Worm (Caenorhabditis elegans): ENCODE data around the gene C29F5.1.

Gene C29F5.1

ce11 chrII:6346551-6347079, 43.3 kb downstream of the C29F5.1 start:
- TF ChIP-seq ztf-11 (tag; optimal IDR thresholded peaks at IDR 0.05) (no peak), ZK546.5 (tag; optimal IDR thresholded peaks at IDR 0.05) (no peak), peb-1 (tag; optimal IDR thresholded peaks at IDR 0.05) (no peak), snpc-4 (tag; optimal IDR thresholded peaks at IDR 0.05) (no peak), F13H6.1 (tag; optimal IDR thresholded peaks at IDR 0.05) (peak; percentile 54), nhr-77 (tag; optimal IDR thresholded peaks at IDR 0.05) (no peak), sma-3 (GFP tag; optimal IDR thresholded peaks at IDR 0.05) (peak; percentile 79), alr-1 (tag; optimal IDR thresholded peaks at IDR 0.05) (no peak), C34F6.9 (tag; optimal IDR thresholded peaks at IDR 0.05) (peak; percentile 78), unc-39 (tag; optimal IDR thresholded peaks at IDR 0.05) (no peak), aly-2 (tag; optimal IDR thresholded peaks at IDR 0.05) (no peak), unc-55 (GFP tag; optimal IDR thresholded peaks at IDR 0.05) (peak; percentile 53), crh-2 (tag; optimal IDR thresholded peaks at IDR 0.05) (peak; percentile 79), Y55F3AM.14 (GFP tag; optimal IDR thresholded peaks at IDR 0.05) (peak; percentile 20), nhr-21 (tag; optimal IDR thresholded peaks at IDR 0.05) (peak; percentile 90), dmd-4 (tag; optimal IDR thresholded peaks at IDR 0.05) (no peak), nhr-237 (tag; optimal IDR thresholded peaks at IDR 0.05) (no peak), elt-3 (tag; optimal IDR thresholded peaks at IDR 0.05) (no peak), blmp-1 (tag; optimal IDR thresholded peaks at IDR 0.05; ENCODE audit: insufficient read depth) (peak; percentile 20), nhr-12 (tag; optimal IDR thresholded peaks at IDR 0.05) (no peak), zag-1 (tag; optimal IDR thresholded peaks at IDR 0.05) (no peak), lin-13 (GFP tag; optimal IDR thresholded peaks at IDR 0.05) (peak; percentile 73), lin-11 (tag; optimal IDR thresholded peaks at IDR 0.05) (no peak), mab-5 (tag; optimal IDR thresholded peaks at IDR 0.05) (no peak), unc-62 (GFP tag; optimal IDR thresholded peaks at IDR 0.05) (no peak), egl-27 (tag; optimal IDR thresholded peaks at IDR 0.05) (peak; percentile 25), mdl-1 (tag; optimal IDR thresholded peaks at IDR 0.05) (no peak), nhr-11 (tag; optimal IDR thresholded peaks at IDR 0.05) (no peak), mbf-1 (tag; optimal IDR thresholded peaks at IDR 0.05) (no peak), lsy-2 (tag; optimal IDR thresholded peaks at IDR 0.05) (peak; percentile 37 to 83), gmeb-1 (tag; optimal IDR thresholded peaks at IDR 0.05) (peak; percentile 55), lin-39 (tag; optimal IDR thresholded peaks at IDR 0.05) (no peak), fos-1 (tag; optimal IDR thresholded peaks at IDR 0.05) (peak; percentile 14), nhr-10 (tag; optimal IDR thresholded peaks at IDR 0.05) (peak; percentile 42), ceh-16 (tag; optimal IDR thresholded peaks at IDR 0.05) (no peak), ztf-4 (tag; optimal IDR thresholded peaks at IDR 0.05) (peak; percentile 95), elt-1 (tag; optimal IDR thresholded peaks at IDR 0.05) (no peak), nhr-25 (tag; optimal IDR thresholded peaks at IDR 0.05) (peak; percentile 81), sem-4 (tag; optimal IDR thresholded peaks at IDR 0.05) (no peak), nhr-23 (tag; optimal IDR thresholded peaks at IDR 0.05) (no peak), skn-1 (tag; optimal IDR thresholded peaks at IDR 0.05) (peak; percentile 82), ama-1 (optimal IDR thresholded peaks at IDR 0.05) (peak; percentile 98), R02D3.7 (tag; optimal IDR thresholded peaks at IDR 0.05) (no peak), ceh-82 (tag; optimal IDR thresholded peaks at IDR 0.05) (no peak), ztf-1 (GFP tag; conservative IDR thresholded peaks at IDR 0.05) (0 out of 2 replicates have a peak, but pooled peaks have one; percentile 66), sma-9 (GFP tag; optimal IDR thresholded peaks at IDR 0.05) (peak; percentile 62), sma-9 (tag; optimal IDR thresholded peaks at IDR 0.05) (no peak), nhr-129 (tag; optimal IDR thresholded peaks at IDR 0.05) (peak; percentile 89), nhr-6 (tag; optimal IDR thresholded peaks at IDR 0.05) (peak; percentile 86)

Data from whole organism, L2 larva.